Fruit fly (Drosophila melanogaster): ENCODE results near the gene t-Grip128.

- TF ChIP-seq usp (GFP tag; optimal IDR thresholded peaks at IDR 0.05) (no peak), CG8478 (optimal IDR thresholded peaks at IDR 0.05) (no peak)
These were observed 4.6 kb downstream of the t-Grip128 start for dm6 chr3L:4992126-4992525.
